Worm (Caenorhabditis elegans) whole organism, L4 larva: ENCODE data around the gene C37C3.1.

Experiments used
- Y75B8A.6 ChIP-seq: fragments of 200-800 bp; sonication (Bioruptor generic); IDR thresholded peaks from 2 replicates; pipeline ENCODE4 v1.3.6; 2022; ENCODE audit warnings: missing genetic modification reagents, missing genetic modification characterization, missing compliant biosample characterization
- ceh-62 ChIP-seq: sonication (generic microtip); optimal IDR thresholded peaks from 2 replicates; lab custom pipeline; 2017; ENCODE audit warnings: missing biosample characterization, missing genetic modification characterization
- ceh-82 ChIP-seq: sonication (generic microtip); optimal IDR thresholded peaks from 2 replicates; lab custom pipeline; 2017; ENCODE audit warnings: missing biosample characterization, missing genetic modification characterization
- daf-8 ChIP-seq: fragments of 200-800 bp; sonication (Bioruptor generic); IDR thresholded peaks from 2 replicates; pipeline ENCODE4 v1.3.6; 2022; ENCODE audit warnings: missing genetic modification characterization, missing compliant biosample characterization
- egl-27 ChIP-seq: sonication (generic microtip); optimal IDR thresholded peaks from 3 replicates; lab custom pipeline; 2017; ENCODE audit warnings: missing biosample characterization, missing genetic modification reagents, missing genetic modification characterization
- hif-1 ChIP-seq, 2 experiments: sonication (generic microtip); optimal IDR thresholded peaks; 2 replicates each; lab custom pipeline; 2016 to 2017; ENCODE audit warnings: missing compliant biosample characterization in 2 of 2, missing genetic modification characterization in 2 of 2, missing genetic modification reagents in 2 of 2, missing genotype in 2 of 2, mild to moderate bottlenecking in 1 of 2
- lin-13 ChIP-seq: fragments of 150-350 bp; optimal IDR thresholded peaks from 2 replicates; lab custom pipeline; 2014; ENCODE audit warnings: missing biosample characterization, missing genetic modification reagents, missing genetic modification characterization
- lin-15B ChIP-seq: fragments of 150-350 bp; sonication (generic microtip); optimal IDR thresholded peaks from 3 replicates; lab custom pipeline; 2014; ENCODE audit warnings: missing biosample characterization, missing genetic modification characterization
- lin-38 ChIP-seq: fragments of 200-800 bp; sonication (Bioruptor generic); IDR thresholded peaks from 2 replicates; pipeline ENCODE4 v1.3.6; 2022; ENCODE audit warnings: missing genetic modification reagents, missing genetic modification characterization, missing compliant biosample characterization
- nhr-10 ChIP-seq: fragments of 150-350 bp; optimal IDR thresholded peaks from 2 replicates; lab custom pipeline; 2014; ENCODE audit warnings: missing biosample characterization, missing genetic modification characterization
- nhr-76 ChIP-seq: fragments of 150-350 bp; optimal IDR thresholded peaks from 2 replicates; lab custom pipeline; 2014; ENCODE audit warnings: missing biosample characterization, missing genetic modification characterization
- saeg-2 ChIP-seq: fragments of 200-800 bp; sonication (Bioruptor generic); IDR thresholded peaks from 2 replicates; pipeline ENCODE4 v1.3.6; 2022; ENCODE audit warnings: missing genetic modification reagents, missing genetic modification characterization, missing compliant biosample characterization

ce11 chrV:7836911-7837310 lies 20.9 kb upstream of the C37C3.1 start, which contains the start of gene txt-5:
- no peak for TF ChIP-seq lin-38
- no peak for TF ChIP-seq nhr-10
- no peak for TF ChIP-seq lin-15B
- no peak for TF ChIP-seq egl-27
- no peak for TF ChIP-seq ceh-82 (tag; lab: Kevin White, UChicago)
- TF ChIP-seq lin-13 (GFP tag; lab: Kevin White, UChicago): no peak
- no peak for TF ChIP-seq ceh-62
- TF ChIP-seq Y75B8A.6 (GFP tag; lab: Robert Waterston, UW): no peak
- TF ChIP-seq saeg-2 (GFP tag; lab: Robert Waterston, UW): no peak
- no peak for TF ChIP-seq daf-8 (GFP tag; lab: Robert Waterston, UW)
- no peak for TF ChIP-seq hif-1 (tag; optimal IDR thresholded peaks at IDR 0.05; lab: Kevin White, UChicago)
- TF ChIP-seq nhr-76 (tag; lab: Kevin White, UChicago): no peak
